Worm (Caenorhabditis elegans): Measurements from ENCODE around the gene C09G9.8.

The C09G9.8 gene

DNA sequence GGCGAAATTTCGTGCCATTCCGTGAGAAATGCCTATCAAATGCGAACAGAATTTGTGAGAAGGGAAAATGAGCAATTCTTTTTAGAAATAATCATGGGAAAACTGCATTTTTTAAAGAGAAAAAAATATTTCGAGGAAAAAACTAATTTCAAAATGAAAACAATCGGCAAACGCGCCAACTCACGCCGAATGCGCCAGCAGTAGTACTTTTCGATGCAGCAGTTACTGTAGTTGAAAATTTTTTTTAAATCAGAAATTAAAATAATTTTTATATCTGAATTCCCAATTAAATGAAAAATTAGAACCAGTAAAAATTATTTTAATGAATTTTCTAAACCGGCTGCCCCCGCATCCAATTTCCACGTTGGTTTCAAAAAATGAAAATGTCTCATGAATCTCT, 42.1 kb downstream of the C09G9.8 start:
- TF ChIP-seq lin-35 (GFP tag; optimal IDR thresholded peaks at IDR 0.05) = no peak
- TF ChIP-seq nhr-20 (tag; optimal IDR thresholded peaks at IDR 0.05) = no peak
- TF ChIP-seq nhr-28 (tag; optimal IDR thresholded peaks at IDR 0.05) = no peak
- no peak for TF ChIP-seq snu-23 (GFP tag; optimal IDR thresholded peaks at IDR 0.05)
- no peak for TF ChIP-seq nhr-11 (tag; optimal IDR thresholded peaks at IDR 0.05)
- TF ChIP-seq lir-3 (tag; optimal IDR thresholded peaks at IDR 0.05; ENCODE audit: poor library complexity) = no peak
- no peak for TF ChIP-seq swsn-7 (tag; optimal IDR thresholded peaks at IDR 0.05)
- TF ChIP-seq efl-3 (GFP tag; optimal IDR thresholded peaks at IDR 0.05) = no peak
- no peak for TF ChIP-seq ceh-82 (tag; optimal IDR thresholded peaks at IDR 0.05)
- no peak for TF ChIP-seq unc-86 (tag; optimal IDR thresholded peaks at IDR 0.05)
- no peak for TF ChIP-seq isw-1 (GFP tag; IDR thresholded peaks at IDR 0.05)
- TF ChIP-seq nhr-71 (tag; optimal IDR thresholded peaks at IDR 0.05) = no peak
- no peak for TF ChIP-seq unc-62 (GFP tag; optimal IDR thresholded peaks at IDR 0.05)

DNA sequence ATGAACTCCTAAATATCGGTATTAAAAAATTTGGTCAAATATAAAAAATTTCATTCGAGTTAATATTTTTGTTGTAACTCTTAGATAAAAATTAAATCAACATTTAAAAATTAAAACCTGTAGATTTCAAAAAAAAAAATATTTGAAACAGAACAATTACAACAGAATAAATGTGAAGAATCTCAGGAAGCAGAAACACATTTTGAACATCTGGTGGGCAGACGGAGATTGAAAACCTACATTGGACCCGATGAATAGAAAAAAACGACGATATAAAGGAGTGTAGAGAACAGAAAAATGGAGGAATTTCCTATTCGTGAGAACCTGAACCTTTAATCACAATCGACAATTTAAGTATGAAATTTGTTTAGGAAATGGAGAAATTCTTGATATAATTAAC, 42.8 kb downstream of the C09G9.8 start:
- TF ChIP-seq pag-3 (tag; optimal IDR thresholded peaks at IDR 0.05; ENCODE audit: borderline replicate concordance, insufficient read depth) = no peak
- peak; percentile 67 for TF ChIP-seq dsc-1 (tag; optimal IDR thresholded peaks at IDR 0.05)

- TF ChIP-seq snu-23 (GFP tag; optimal IDR thresholded peaks at IDR 0.05) (peak; percentile 37), lin-35 (GFP tag; optimal IDR thresholded peaks at IDR 0.05) (peak in 1 of 2 experiments; percentile 48), efl-1 (optimal IDR thresholded peaks at IDR 0.05) (peak; percentile 4 to 33), efl-1 (GFP tag; optimal IDR thresholded peaks at IDR 0.05 in 1 of 2) (peak; percentile 14 to 86), lin-14 (GFP tag; optimal IDR thresholded peaks at IDR 0.05) (peak; percentile 4), dpl-1 (GFP tag; optimal IDR thresholded peaks at IDR 0.05) (peak; percentile 5 to 33 (median 27)), ztf-4 (tag; optimal IDR thresholded peaks at IDR 0.05) (no peak), lin-15B (tag; optimal IDR thresholded peaks at IDR 0.05) (peak; percentile 12), blmp-1 (tag; optimal IDR thresholded peaks at IDR 0.05) (peak; percentile 46), nhr-71 (tag; optimal IDR thresholded peaks at IDR 0.05) (peak; percentile 39), xbp-1 (tag; optimal IDR thresholded peaks at IDR 0.05) (peak; percentile 1), ama-1 (optimal IDR thresholded peaks at IDR 0.05) (no peak), hpl-2 (GFP tag; optimal IDR thresholded peaks at IDR 0.05) (no peak), skn-1 (tag; optimal IDR thresholded peaks at IDR 0.05) (peak; percentile 3), C16A3.4 (tag; optimal IDR thresholded peaks at IDR 0.05) (peak; percentile 28), swsn-7 (tag; optimal IDR thresholded peaks at IDR 0.05) (peak; percentile 30), unc-130 (tag; optimal IDR thresholded peaks at IDR 0.05) (peak; percentile 47), ceh-63 (GFP tag; optimal IDR thresholded peaks at IDR 0.05) (no peak), nhr-47 (tag; optimal IDR thresholded peaks at IDR 0.05) (peak; percentile 30), lsy-2 (tag; optimal IDR thresholded peaks at IDR 0.05) (peak in 1 of 2 experiments; percentile 64), nhr-76 (tag; optimal IDR thresholded peaks at IDR 0.05) (no peak), mep-1 (tag; optimal IDR thresholded peaks at IDR 0.05) (peak; percentile 41)
Observed at ce11 chrIV:8925990-8926389, 44.7 kb downstream of the C09G9.8 start, which contains the start of the genes D1046.2 and cfim-2. D1046.2 (minus strand) TSS chrIV:8926067. cfim-2 (plus strand) TSS chrIV:8926324.

DNA sequence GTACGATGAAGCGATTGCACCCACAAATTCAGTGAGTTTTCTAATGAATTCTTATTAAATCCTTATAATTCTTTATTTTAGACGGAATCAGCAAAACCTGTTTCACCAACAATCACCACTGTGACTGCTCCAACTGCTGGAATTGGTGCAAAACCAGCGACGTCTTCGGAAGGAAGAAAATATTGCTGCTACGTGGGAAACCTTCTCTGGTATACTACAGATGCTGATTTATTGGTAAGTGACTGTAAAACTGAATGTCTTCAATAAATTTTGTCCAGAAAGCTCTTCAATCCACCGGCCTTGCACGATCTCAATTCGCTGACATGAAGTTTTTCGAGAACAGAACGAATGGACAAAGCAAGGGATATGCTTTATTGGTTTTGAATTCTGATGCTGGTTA, 45.2 kb downstream of the C09G9.8 start:
- TF ChIP-seq aly-2 (tag; optimal IDR thresholded peaks at IDR 0.05) (no peak), ama-1 (optimal IDR thresholded peaks at IDR 0.05) (no peak), C16A3.4 (tag; optimal IDR thresholded peaks at IDR 0.05) (no peak), nhr-28 (tag; optimal IDR thresholded peaks at IDR 0.05) (no peak), lin-13 (GFP tag; optimal IDR thresholded peaks at IDR 0.05) (no peak), lir-3 (tag; optimal IDR thresholded peaks at IDR 0.05; ENCODE audit: poor library complexity) (no peak), hpl-2 (GFP tag; optimal IDR thresholded peaks at IDR 0.05) (no peak), C34B4.2 (tag; optimal IDR thresholded peaks at IDR 0.05) (no peak), nhr-90 (tag; optimal IDR thresholded peaks at IDR 0.05; ENCODE audit: poor library complexity) (no peak), zag-1 (tag; optimal IDR thresholded peaks at IDR 0.05) (no peak), fkh-8 (tag; optimal IDR thresholded peaks at IDR 0.05) (no peak), egl-27 (tag; optimal IDR thresholded peaks at IDR 0.05) (no peak), mep-1 (tag; optimal IDR thresholded peaks at IDR 0.05) (no peak), lin-14 (GFP tag; optimal IDR thresholded peaks at IDR 0.05) (no peak), unc-86 (tag; optimal IDR thresholded peaks at IDR 0.05) (no peak)

All from whole organism, L1 larva.